Fruit fly (Drosophila melanogaster) whole organism, embryonic: ENCODE measurements around the gene Vps29.

ENCODE experiments used
- Adf1 ChIP-seq: fragments of 200-800 bp; sonication (Bioruptor generic); IDR thresholded peaks from 2 replicates; pipeline ENCODE4 v1.3.6; 2022; ENCODE audit warnings: missing biosample characterization, missing genetic modification characterization
- Aef1 ChIP-seq: fragments of 200-800 bp; sonication (Bioruptor generic); IDR thresholded peaks from 3 replicates; pipeline ENCODE4 v1.3.6; 2022; ENCODE audit warnings: missing biosample characterization, missing genetic modification characterization
- Atf-2 ChIP-seq: fragments of 200-800 bp; sonication (Bioruptor generic); optimal IDR thresholded peaks from 2 replicates; lab custom pipeline; 2016; ENCODE audit warnings: missing biosample characterization, missing genetic modification characterization
- B-H2 ChIP-seq: fragments of 200-800 bp; sonication (Bioruptor generic); optimal IDR thresholded peaks from 2 replicates; lab custom pipeline; 2018; ENCODE audit warnings: missing biosample characterization, mild to moderate bottlenecking, missing genetic modification characterization
- CG11247 ChIP-seq: fragments of 200-800 bp; sonication (Bioruptor generic); IDR thresholded peaks from 2 replicates; pipeline ENCODE4 v1.3.6; 2022; ENCODE audit warnings: missing biosample characterization, missing genetic modification characterization
- CG11696 ChIP-seq: fragments of 200-800 bp; sonication (Bioruptor generic); IDR thresholded peaks from 2 replicates; pipeline ENCODE4 v1.3.6; 2022; ENCODE audit warnings: missing biosample characterization, missing genetic modification characterization
- CG12071 ChIP-seq: fragments of 200-800 bp; sonication (Bioruptor generic); optimal IDR thresholded peaks from 3 replicates; lab custom pipeline; 2018; ENCODE audit warnings: missing biosample characterization, mild to moderate bottlenecking, missing genetic modification characterization
- CG12219 ChIP-seq: fragments of 200-800 bp; sonication (Bioruptor generic); optimal IDR thresholded peaks from 3 replicates; lab custom pipeline; 2018; ENCODE audit warnings: missing biosample characterization, mild to moderate bottlenecking, missing genetic modification characterization
- CG12744 ChIP-seq: fragments of 200-800 bp; sonication (Bioruptor generic); optimal IDR thresholded peaks from 2 replicates; lab custom pipeline; 2016; ENCODE audit warnings: missing biosample characterization, missing genetic modification characterization
- CG13894 ChIP-seq: fragments of 200-800 bp; sonication (Bioruptor generic); optimal IDR thresholded peaks from 3 replicates; lab custom pipeline; 2018; ENCODE audit warnings: missing biosample characterization, mild to moderate bottlenecking, missing genetic modification characterization, moderate library complexity
- CG15011 ChIP-seq: fragments of 200-800 bp; sonication (Bioruptor generic); optimal IDR thresholded peaks from 3 replicates; lab custom pipeline; 2018; ENCODE audit warnings: missing biosample characterization, mild to moderate bottlenecking, missing genetic modification characterization
- CG18262 ChIP-seq: fragments of 200-800 bp; optimal IDR thresholded peaks from 3 replicates; lab custom pipeline; 2019; ENCODE audit warnings: missing biosample characterization, mild to moderate bottlenecking, missing genetic modification characterization, moderate library complexity
- CG32532 ChIP-seq: fragments of 200-800 bp; sonication (Bioruptor generic); IDR thresholded peaks from 2 replicates; pipeline ENCODE4 v1.3.6; 2022; ENCODE audit warnings: missing biosample characterization, missing genetic modification characterization
- CG42726 ChIP-seq: fragments of 200-800 bp; sonication (Bioruptor generic); IDR thresholded peaks from 2 replicates; pipeline ENCODE4 v1.3.6; 2022; ENCODE audit warnings: missing biosample characterization, missing genetic modification characterization; ENCODE audit not compliant: partially characterized antibody
- CG4424 ChIP-seq: fragments of 200-800 bp; sonication (Bioruptor generic); optimal IDR thresholded peaks from 3 replicates; lab custom pipeline; 2016; ENCODE audit warnings: missing biosample characterization, missing genetic modification characterization
- CG4707 ChIP-seq: fragments of 200-800 bp; sonication (Bioruptor generic); optimal IDR thresholded peaks from 2 replicates; lab custom pipeline; 2018; ENCODE audit warnings: missing biosample characterization, mild to moderate bottlenecking, missing genetic modification characterization, moderate library complexity
- CG6854 ChIP-seq: fragments of 200-800 bp; sonication (Bioruptor generic); optimal IDR thresholded peaks from 3 replicates; lab custom pipeline; 2017; ENCODE audit warnings: missing biosample characterization, mild to moderate bottlenecking, missing genetic modification characterization
- CG8478 ChIP-seq: fragments of >200 bp; optimal IDR thresholded peaks from 2 replicates; lab custom pipeline; 2018
- CG9932 ChIP-seq: fragments of 200-800 bp; sonication (Bioruptor generic); IDR thresholded peaks from 2 replicates; pipeline ENCODE4 v1.3.6; 2022; ENCODE audit warnings: missing biosample characterization, missing genetic modification characterization
- Doc3 ChIP-seq: fragments of 200-800 bp; sonication (Bioruptor generic); IDR thresholded peaks from 3 replicates; pipeline ENCODE4 v1.3.6; 2022; ENCODE audit warnings: missing biosample characterization, missing genetic modification characterization; ENCODE audit not compliant: partially characterized antibody
- E2f1 ChIP-seq: fragments of 200-800 bp; sonication (Bioruptor generic); IDR thresholded peaks from 2 replicates; pipeline ENCODE4 v1.3.6; 2022; ENCODE audit warnings: missing biosample characterization, missing genetic modification characterization
- GATAe ChIP-seq: fragments of 200-800 bp; sonication (Bioruptor generic); conservative IDR thresholded peaks from 2 replicates; pipeline ENCODE4 v1.3.6; 2022; ENCODE audit warnings: missing biosample characterization, missing genetic modification characterization
- Gsc ChIP-seq: fragments of 200-800 bp; sonication (Bioruptor generic); IDR thresholded peaks from 2 replicates; pipeline ENCODE4 v1.3.6; 2022; ENCODE audit warnings: missing biosample characterization, missing genetic modification characterization
- Hr39 ChIP-seq: fragments of >200 bp; optimal IDR thresholded peaks from 2 replicates; lab custom pipeline; 2017
- Med ChIP-seq: fragments of 200-800 bp; sonication (Bioruptor generic); peaks from one replicate; lab custom pipeline; 2016; ENCODE audit warnings: missing biosample characterization, missing genetic modification characterization, mild to moderate bottlenecking, inconsistent platforms, moderate library complexity
- Side ChIP-seq: fragments of 200-800 bp; sonication (Bioruptor generic); optimal IDR thresholded peaks from 2 replicates; lab custom pipeline; 2016; ENCODE audit warnings: missing biosample characterization, missing genetic modification characterization
- Sin3A ChIP-seq: fragments of >200 bp; optimal IDR thresholded peaks from 2 replicates; lab custom pipeline; 2018
- Sox100B ChIP-seq: fragments of 200-800 bp; sonication (Bioruptor generic); optimal IDR thresholded peaks from 3 replicates; lab custom pipeline; 2018; ENCODE audit warnings: missing biosample characterization, mild to moderate bottlenecking, missing genetic modification characterization
- ase ChIP-seq: fragments of 200-800 bp; sonication (Bioruptor generic); IDR thresholded peaks from 3 replicates; pipeline ENCODE4 v1.3.6; 2022; ENCODE audit warnings: missing biosample characterization, missing genetic modification characterization
- ash1 ChIP-seq: fragments of 200-800 bp; sonication (Bioruptor generic); optimal IDR thresholded peaks from 2 replicates; lab custom pipeline; 2018; ENCODE audit warnings: missing biosample characterization, mild to moderate bottlenecking, missing genetic modification characterization
- cas ChIP-seq: fragments of 200-800 bp; sonication (Bioruptor generic); IDR thresholded peaks from 2 replicates; pipeline ENCODE4 v1.3.6; 2022; ENCODE audit warnings: missing biosample characterization, missing genetic modification characterization
- cato ChIP-seq: fragments of 200-800 bp; sonication (Bioruptor generic); optimal IDR thresholded peaks from 2 replicates; lab custom pipeline; 2016; ENCODE audit warnings: missing biosample characterization, missing genetic modification characterization, borderline replicate concordance
- cg ChIP-seq: fragments of 200-800 bp; sonication (Bioruptor generic); optimal IDR thresholded peaks from 3 replicates; lab custom pipeline; 2019; ENCODE audit warnings: missing biosample characterization, mild to moderate bottlenecking, missing genetic modification characterization, moderate library complexity
- chinmo ChIP-seq: fragments of 200-800 bp; sonication (Bioruptor generic); IDR thresholded peaks from 4 replicates; pipeline ENCODE4 v1.3.6; 2022; ENCODE audit warnings: missing biosample characterization, missing genetic modification characterization; ENCODE audit not compliant: partially characterized antibody
- corto ChIP-seq: fragments of 200-800 bp; sonication (Bioruptor generic); optimal IDR thresholded peaks from 2 replicates; lab custom pipeline; 2016; ENCODE audit warnings: missing biosample characterization, mild to moderate bottlenecking, missing genetic modification characterization, moderate library complexity
- cwo ChIP-seq: fragments of 200-800 bp; sonication (Bioruptor generic); optimal IDR thresholded peaks from 3 replicates; lab custom pipeline; 2017; ENCODE audit warnings: missing biosample characterization, missing genetic modification characterization, mild to moderate bottlenecking, moderate library complexity, missing genetic modification reagents
- exex ChIP-seq: fragments of 200-800 bp; sonication (Bioruptor generic); optimal IDR thresholded peaks from 4 replicates; lab custom pipeline; 2018; ENCODE audit warnings: missing biosample characterization, mild to moderate bottlenecking, missing genetic modification characterization, moderate library complexity
- ftz-f1 ChIP-seq: fragments of 200-800 bp; sonication (Bioruptor generic); optimal IDR thresholded peaks from 2 replicates; lab custom pipeline; 2016; ENCODE audit warnings: missing biosample characterization, missing genetic modification characterization
- gro ChIP-seq: fragments of 200-800 bp; sonication (Bioruptor generic); optimal IDR thresholded peaks from 2 replicates; lab custom pipeline; 2016; ENCODE audit warnings: missing biosample characterization, missing genetic modification characterization
- gsb ChIP-seq: fragments of 200-800 bp; sonication (Bioruptor generic); IDR thresholded peaks from 2 replicates; pipeline ENCODE4 v1.3.6; 2022; ENCODE audit warnings: missing biosample characterization, missing genetic modification characterization
- ham ChIP-seq: fragments of 200-800 bp; sonication (Bioruptor generic); IDR thresholded peaks from 2 replicates; pipeline ENCODE4 v1.3.6; 2022; ENCODE audit warnings: missing biosample characterization, missing genetic modification characterization
- lbe ChIP-seq: fragments of 200-800 bp; sonication (Bioruptor generic); optimal IDR thresholded peaks from 2 replicates; lab custom pipeline; 2016; ENCODE audit warnings: missing biosample characterization, mild to moderate bottlenecking, missing genetic modification characterization
- lmd ChIP-seq: fragments of 200-800 bp; sonication (Bioruptor generic); IDR thresholded peaks from 2 replicates; pipeline ENCODE4 v1.3.6; 2022; ENCODE audit warnings: missing biosample characterization, missing genetic modification characterization
- nau ChIP-seq: fragments of 200-800 bp; sonication (Bioruptor generic); optimal IDR thresholded peaks from 3 replicates; lab custom pipeline; 2017; ENCODE audit warnings: missing biosample characterization, mild to moderate bottlenecking, missing genetic modification characterization, missing genetic modification reagents
- run ChIP-seq: fragments of 200-800 bp; sonication (Bioruptor generic); optimal IDR thresholded peaks from 3 replicates; lab custom pipeline; 2018; ENCODE audit warnings: missing biosample characterization, mild to moderate bottlenecking, missing genetic modification characterization
- sc ChIP-seq, 3 experiments: fragments of >200 bp in 2 of 3; fragments of 200-800 bp in 1 of 3; sonication (Bioruptor generic) in 1 of 3; optimal IDR thresholded peaks; 2 replicates in 2 of 3; 3 replicates in 1 of 3; lab custom pipeline; 2017; ENCODE audit warnings: mild to moderate bottlenecking in 1 of 3, missing biosample characterization in 1 of 3, missing genetic modification characterization in 1 of 3, missing genetic modification reagents in 1 of 3
- seq ChIP-seq: fragments of 200-800 bp; sonication (Bioruptor generic); IDR thresholded peaks from 2 replicates; pipeline ENCODE4 v1.3.6; 2022; ENCODE audit warnings: missing biosample characterization, missing genetic modification characterization
- sug ChIP-seq: fragments of 200-800 bp; optimal IDR thresholded peaks from 2 replicates; lab custom pipeline; 2019; ENCODE audit warnings: missing biosample characterization, mild to moderate bottlenecking, missing genetic modification characterization, moderate library complexity
- toy ChIP-seq: fragments of 200-800 bp; sonication (Bioruptor generic); IDR thresholded peaks from 2 replicates; pipeline ENCODE4 v1.3.6; 2022; ENCODE audit warnings: missing biosample characterization, missing genetic modification characterization
- twi ChIP-seq: fragments of 200-800 bp; optimal IDR thresholded peaks from 2 replicates; lab custom pipeline; 2019; ENCODE audit warnings: missing biosample characterization, mild to moderate bottlenecking, missing genetic modification characterization, moderate library complexity
- zfh1 ChIP-seq: fragments of 200-800 bp; sonication (Bioruptor generic); IDR thresholded peaks from 3 replicates; pipeline ENCODE4 v1.3.6; 2022; ENCODE audit warnings: missing biosample characterization, missing genetic modification characterization

Gene Vps29

DNA sequence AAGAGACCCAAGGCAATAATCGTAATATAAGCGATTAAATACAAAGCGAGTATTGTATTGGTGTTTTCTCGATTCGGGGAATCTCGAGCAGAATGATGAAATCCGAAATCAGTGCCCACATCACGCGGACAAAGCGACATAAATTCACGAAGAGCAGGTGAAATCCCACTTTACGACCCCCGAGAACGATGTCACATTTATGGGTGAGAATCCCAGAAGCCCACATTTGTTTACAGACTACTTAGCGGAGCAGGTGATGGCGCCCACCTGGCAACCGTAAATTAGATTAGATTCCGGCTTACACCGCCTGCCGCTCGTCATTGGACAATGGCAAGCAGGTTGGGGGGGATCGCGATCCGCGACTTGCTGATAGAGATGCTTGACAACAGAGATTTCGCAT lies 36.3 kb upstream of the Vps29 start (continued):
- TF ChIP-seq Doc3 (GFP tag; lab: Robert Waterston, UW): no peak
- peak; percentile 72 for TF ChIP-seq Med (GFP tag; lab: Kevin White, UChicago)
- TF ChIP-seq toy (GFP tag; lab: Robert Waterston, UW): no peak
- no peak for TF ChIP-seq ase (GFP tag; lab: Robert Waterston, UW)
- TF ChIP-seq CG4707 (GFP tag; lab: Kevin White, UChicago): no peak
- no peak for TF ChIP-seq CG15011 (GFP tag; lab: Kevin White, UChicago)
- TF ChIP-seq cas (GFP tag; lab: Robert Waterston, UW): no peak
- TF ChIP-seq Adf1 (GFP tag; lab: Robert Waterston, UW): no peak
- no peak for TF ChIP-seq CG18262
- TF ChIP-seq Gsc: no peak
- TF ChIP-seq CG12219 (GFP tag; lab: Kevin White, UChicago): no peak
- peak; percentile 49 for TF ChIP-seq CG32532 (GFP tag; lab: Robert Waterston, UW)
- TF ChIP-seq exex: peak; percentile 36
- TF ChIP-seq CG4424 (GFP tag; lab: Kevin White, UChicago): no peak
- TF ChIP-seq CG8478: no peak
- TF ChIP-seq run: no peak
- no peak for TF ChIP-seq ash1
- peak; percentile 58 for TF ChIP-seq sug
- TF ChIP-seq Sin3A (lab: Kevin White, UChicago): no peak
- no peak for TF ChIP-seq CG42726 (GFP tag; lab: Robert Waterston, UW)
- no peak for TF ChIP-seq Aef1 (GFP tag; lab: Robert Waterston, UW)
- TF ChIP-seq Side (GFP tag; lab: Kevin White, UChicago): no peak
- peak; percentile 50 for TF ChIP-seq CG13894 (tag; lab: Kevin White, UChicago)
- TF ChIP-seq Sox100B (GFP tag; lab: Kevin White, UChicago): no peak
- no peak for TF ChIP-seq cato (GFP tag; lab: Kevin White, UChicago)
- TF ChIP-seq Atf-2 (GFP tag; lab: Kevin White, UChicago): no peak
- no peak for TF ChIP-seq CG6854 (GFP tag; lab: Kevin White, UChicago)
- TF ChIP-seq sc (optimal IDR thresholded peaks at IDR 0.05; lab: Kevin White, UChicago): no peak
- no peak for TF ChIP-seq sc (GFP tag; optimal IDR thresholded peaks at IDR 0.05; lab: Kevin White, UChicago)
- TF ChIP-seq lmd (GFP tag; lab: Robert Waterston, UW): no peak
- peak; percentile 40 for TF ChIP-seq cwo (GFP tag; lab: Kevin White, UChicago)
- no peak for TF ChIP-seq seq (GFP tag; lab: Robert Waterston, UW)

DNA sequence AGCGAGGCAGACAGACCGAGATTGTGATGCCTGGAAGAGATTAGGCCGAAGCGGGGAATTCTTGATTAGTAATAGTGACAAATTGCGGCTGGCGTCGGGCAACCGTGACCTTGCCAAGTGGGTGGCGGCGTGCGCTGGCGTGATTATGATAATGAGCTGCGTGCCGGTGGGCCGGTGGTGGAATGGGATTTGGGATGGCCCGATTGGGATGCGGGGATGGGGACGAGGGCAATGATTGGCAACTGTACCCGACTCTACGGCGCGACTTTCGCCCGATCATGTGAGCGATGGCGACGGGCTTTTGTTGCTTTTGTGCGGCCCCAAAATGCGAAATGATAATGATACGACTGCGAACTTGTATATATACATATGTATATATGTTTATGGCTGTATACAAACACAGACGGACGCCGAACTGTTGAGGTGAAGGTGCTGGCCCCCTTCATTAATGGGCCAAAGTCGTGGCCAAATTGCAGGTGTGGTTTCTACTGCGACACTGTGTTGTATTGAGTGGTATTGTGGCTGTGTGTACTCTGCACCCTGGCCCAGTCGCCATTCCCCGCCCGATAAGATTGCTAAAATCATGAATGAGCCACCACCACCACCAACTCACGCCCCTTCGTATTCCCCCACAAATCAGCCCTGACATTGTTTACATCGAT lies 33.8 kb upstream of the Vps29 start:
- peak; percentile 48; the same call in 1 of the 2 replicates for TF ChIP-seq GATAe (GFP tag; lab: Robert Waterston, UW)
- TF ChIP-seq ham (GFP tag; lab: Robert Waterston, UW): no peak
- peak; percentile 6 for TF ChIP-seq lbe (GFP tag; lab: Kevin White, UChicago)
- TF ChIP-seq B-H2 (GFP tag; lab: Kevin White, UChicago): peak; percentile 18
- no peak for TF ChIP-seq zfh1 (GFP tag; lab: Robert Waterston, UW)
- peak; percentile 46 for TF ChIP-seq ftz-f1
- no peak for TF ChIP-seq Hr39 (lab: Kevin White, UChicago)
- no peak for TF ChIP-seq E2f1 (GFP tag; lab: Robert Waterston, UW)
- TF ChIP-seq CG12071 (GFP tag; lab: Kevin White, UChicago): no peak
- no peak for TF ChIP-seq CG11247 (GFP tag; lab: Robert Waterston, UW)
- TF ChIP-seq CG12744 (GFP tag; lab: Kevin White, UChicago): no peak
- no peak for TF ChIP-seq CG9932 (GFP tag; lab: Robert Waterston, UW)
- TF ChIP-seq corto: no peak
- TF ChIP-seq CG11696: no peak
- no peak for TF ChIP-seq nau
- no peak for TF ChIP-seq CG18262
- TF ChIP-seq twi (tag; lab: Kevin White, UChicago): no peak
- peak; percentile 74 for TF ChIP-seq cwo (GFP tag; lab: Kevin White, UChicago)
- TF ChIP-seq gro (GFP tag; lab: Kevin White, UChicago): peak; percentile 6
- TF ChIP-seq cg: no peak
- TF ChIP-seq gsb (GFP tag; lab: Robert Waterston, UW): no peak
- TF ChIP-seq chinmo (GFP tag; lab: Robert Waterston, UW): 0 out of 4 replicates have a peak, but pooled peaks have one; percentile 4
